Fruit fly (Drosophila melanogaster) whole organism, prepupa: Measurements from ENCODE around the gene Drsl1.

Source experiments
- CG11294 ChIP-seq: fragments of 200-800 bp; sonication (Bioruptor generic); IDR thresholded peaks from 2 replicates; pipeline ENCODE4 v1.3.6; 2022; ENCODE audit warnings: missing biosample characterization, missing genetic modification characterization
- CG15336 ChIP-seq: fragments of 200-800 bp; sonication (Bioruptor generic); IDR thresholded peaks from 2 replicates; pipeline ENCODE4 v1.3.6; 2022; ENCODE audit warnings: missing biosample characterization, missing genetic modification characterization
- CG1621 ChIP-seq: fragments of 200-800 bp; sonication (Bioruptor generic); optimal IDR thresholded peaks from 3 replicates; lab custom pipeline; 2018; ENCODE audit warnings: missing biosample characterization, mild to moderate bottlenecking, missing genetic modification characterization
- CG16779 ChIP-seq: fragments of 200-800 bp; sonication (Bioruptor generic); optimal IDR thresholded peaks from 3 replicates; lab custom pipeline; 2017; ENCODE audit warnings: missing biosample characterization, mild to moderate bottlenecking, missing genetic modification characterization
- CG3032 ChIP-seq: fragments of 200-800 bp; optimal IDR thresholded peaks from 2 replicates; lab custom pipeline; 2019; ENCODE audit warnings: missing biosample characterization, mild to moderate bottlenecking, missing genetic modification characterization, moderate library complexity
- CG32006 ChIP-seq: fragments of 200-800 bp; sonication (Bioruptor generic); optimal IDR thresholded peaks from 3 replicates; lab custom pipeline; 2017; ENCODE audit warnings: missing biosample characterization, mild to moderate bottlenecking, missing genetic modification characterization
- CG34406 ChIP-seq: fragments of 200-800 bp; sonication (Bioruptor generic); optimal IDR thresholded peaks from 3 replicates; lab custom pipeline; 2016; ENCODE audit warnings: missing biosample characterization, missing genetic modification characterization
- CG3919 ChIP-seq: fragments of 200-800 bp; sonication (Bioruptor generic); optimal IDR thresholded peaks from 3 replicates; lab custom pipeline; 2016; ENCODE audit warnings: missing biosample characterization, missing genetic modification characterization
- CG4318 ChIP-seq: fragments of 200-800 bp; sonication (Bioruptor generic); optimal IDR thresholded peaks from 3 replicates; lab custom pipeline; 2017; ENCODE audit warnings: missing biosample characterization, mild to moderate bottlenecking, missing genetic modification characterization
- CG6163 ChIP-seq: fragments of 200-800 bp; sonication (Bioruptor generic); IDR thresholded peaks from 3 replicates; pipeline ENCODE4 v1.3.6; 2022; ENCODE audit warnings: missing biosample characterization, missing genetic modification characterization
- CG8319 ChIP-seq: fragments of 200-800 bp; sonication (Bioruptor generic); optimal IDR thresholded peaks from 3 replicates; lab custom pipeline; 2016; ENCODE audit warnings: missing biosample characterization, missing genetic modification characterization
- CG8632 ChIP-seq: fragments of 200-800 bp; sonication (Bioruptor generic); optimal IDR thresholded peaks from 3 replicates; lab custom pipeline; 2016; ENCODE audit warnings: missing biosample characterization, missing genetic modification characterization
- CG9139 ChIP-seq: fragments of 200-800 bp; sonication (Bioruptor generic); optimal IDR thresholded peaks from 3 replicates; lab custom pipeline; 2017; ENCODE audit warnings: missing biosample characterization, mild to moderate bottlenecking, missing genetic modification characterization
- Eip78C ChIP-seq: fragments of 200-800 bp; sonication (Bioruptor generic); peaks from one replicate; lab custom pipeline; 2016; ENCODE audit warnings: missing biosample characterization, missing genetic modification characterization
- Hr38 ChIP-seq: sonication (Bioruptor generic); optimal IDR thresholded peaks from 2 replicates; lab custom pipeline; 2016; ENCODE audit warnings: missing biosample characterization, missing genetic modification characterization
- Hr4 ChIP-seq: fragments of 200-800 bp; sonication (Bioruptor generic); optimal IDR thresholded peaks from 3 replicates; lab custom pipeline; 2016; ENCODE audit warnings: missing biosample characterization, missing genetic modification characterization
- OdsH ChIP-seq: fragments of 200-800 bp; sonication (Bioruptor generic); optimal IDR thresholded peaks from 3 replicates; lab custom pipeline; 2016; ENCODE audit warnings: missing biosample characterization, missing genetic modification characterization
- Smox ChIP-seq: fragments of 200-800 bp; sonication (Bioruptor generic); optimal IDR thresholded peaks from 3 replicates; lab custom pipeline; 2016; ENCODE audit warnings: missing biosample characterization, missing genetic modification characterization
- Sox102F ChIP-seq: fragments of 200-800 bp; sonication (Bioruptor generic); optimal IDR thresholded peaks from 2 replicates; lab custom pipeline; 2016; ENCODE audit warnings: missing biosample characterization, mild to moderate bottlenecking, missing genetic modification characterization
- Sox14 ChIP-seq: fragments of 200-800 bp; sonication (Bioruptor generic); optimal IDR thresholded peaks from 3 replicates; lab custom pipeline; 2016; ENCODE audit warnings: missing biosample characterization, missing genetic modification characterization
- Sox15 ChIP-seq: fragments of 200-800 bp; sonication (Bioruptor generic); optimal IDR thresholded peaks from 3 replicates; lab custom pipeline; 2016; ENCODE audit warnings: missing biosample characterization, missing genetic modification characterization
- achi ChIP-seq: fragments of 200-800 bp; sonication (Bioruptor generic); optimal IDR thresholded peaks from 3 replicates; lab custom pipeline; 2016; ENCODE audit warnings: missing biosample characterization, missing genetic modification characterization
- cyc ChIP-seq: fragments of 200-800 bp; sonication (Bioruptor generic); optimal IDR thresholded peaks from 3 replicates; lab custom pipeline; 2016; ENCODE audit warnings: missing biosample characterization, missing genetic modification characterization
- dac ChIP-seq: fragments of 200-800 bp; sonication (Bioruptor generic); optimal IDR thresholded peaks from 2 replicates; lab custom pipeline; 2017; ENCODE audit warnings: missing biosample characterization, mild to moderate bottlenecking, missing genetic modification characterization
- eg ChIP-seq: fragments of 200-800 bp; sonication (Bioruptor generic); IDR thresholded peaks from 3 replicates; pipeline ENCODE4 v1.3.6; 2022; ENCODE audit warnings: missing biosample characterization, missing genetic modification characterization
- esn ChIP-seq: fragments of 200-800 bp; sonication (Bioruptor generic); optimal IDR thresholded peaks from 2 replicates; lab custom pipeline; 2016; ENCODE audit warnings: missing biosample characterization, mild to moderate bottlenecking, missing genetic modification characterization, moderate library complexity
- lz ChIP-seq: fragments of 200-800 bp; sonication (Bioruptor generic); optimal IDR thresholded peaks from 3 replicates; lab custom pipeline; 2016; ENCODE audit warnings: missing biosample characterization, missing genetic modification characterization
- net ChIP-seq: fragments of 200-800 bp; sonication (Bioruptor generic); optimal IDR thresholded peaks from 3 replicates; lab custom pipeline; 2016; ENCODE audit warnings: missing biosample characterization, missing genetic modification characterization
- spab ChIP-seq: fragments of 200-800 bp; sonication (Bioruptor generic); optimal IDR thresholded peaks from 2 replicates; lab custom pipeline; 2017; ENCODE audit warnings: missing biosample characterization, mild to moderate bottlenecking, missing genetic modification characterization, missing genetic modification reagents
- ss ChIP-seq, 2 experiments: fragments of 200-800 bp; sonication (Bioruptor generic); optimal IDR thresholded peaks; 2 replicates in 1 of 2; 3 replicates in 1 of 2; lab custom pipeline; 2017 to 2018; ENCODE audit warnings: mild to moderate bottlenecking in 2 of 2, missing biosample characterization in 2 of 2, missing genetic modification characterization in 2 of 2, moderate library complexity in 1 of 2
- svp ChIP-seq: fragments of 200-800 bp; sonication (Bioruptor generic); peaks from one replicate; lab custom pipeline; 2016; ENCODE audit warnings: missing biosample characterization, missing genetic modification characterization
- topi ChIP-seq: fragments of 200-800 bp; sonication (Bioruptor generic); optimal IDR thresholded peaks from 3 replicates; lab custom pipeline; 2016; ENCODE audit warnings: missing biosample characterization, missing genetic modification characterization

Drsl1 gene

DNA sequence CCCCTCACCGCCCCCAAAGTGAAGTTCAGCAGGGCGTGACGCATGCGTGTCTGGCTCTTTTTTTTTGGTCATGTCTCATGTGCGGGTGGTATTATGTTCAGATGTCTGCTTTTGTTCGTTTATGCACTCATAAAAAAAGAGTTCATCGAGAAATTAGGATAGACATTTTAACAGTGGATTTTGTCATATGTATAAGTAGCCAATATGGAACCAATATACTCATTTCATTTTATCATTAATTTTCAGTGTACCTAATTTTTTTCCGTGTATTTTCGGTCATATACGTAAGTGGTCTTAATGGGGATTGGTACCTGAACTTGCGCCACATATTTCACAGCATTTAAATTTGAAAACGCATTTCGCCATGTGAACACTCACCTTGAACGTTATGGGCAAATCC is 35.2 kb downstream of the Drsl1 start (continued):
- peak; percentile 66 for TF ChIP-seq CG15336
- no peak for TF ChIP-seq CG16779
- peak; percentile 77 for TF ChIP-seq topi
- TF ChIP-seq Hr4 (GFP tag; lab: Kevin White, UChicago), result peak; percentile 53
- no peak for TF ChIP-seq CG4318
- peak; percentile 84 for TF ChIP-seq svp (GFP tag; lab: Kevin White, UChicago)
- TF ChIP-seq CG34406 (GFP tag; lab: Kevin White, UChicago), result peak; percentile 47
- peak; percentile 50 for TF ChIP-seq Smox (GFP tag; lab: Kevin White, UChicago)
- no peak for TF ChIP-seq CG8632
- TF ChIP-seq CG3919 (GFP tag; lab: Kevin White, UChicago), result peak; percentile 64
- TF ChIP-seq CG6163, result no peak
- no peak for TF ChIP-seq CG8319
- TF ChIP-seq CG9139 (GFP tag; lab: Kevin White, UChicago), result no peak
- no peak for TF ChIP-seq spab
- peak; percentile 71 for TF ChIP-seq esn
- TF ChIP-seq net, result peak; percentile 34
- peak; percentile 37 for TF ChIP-seq achi

DNA sequence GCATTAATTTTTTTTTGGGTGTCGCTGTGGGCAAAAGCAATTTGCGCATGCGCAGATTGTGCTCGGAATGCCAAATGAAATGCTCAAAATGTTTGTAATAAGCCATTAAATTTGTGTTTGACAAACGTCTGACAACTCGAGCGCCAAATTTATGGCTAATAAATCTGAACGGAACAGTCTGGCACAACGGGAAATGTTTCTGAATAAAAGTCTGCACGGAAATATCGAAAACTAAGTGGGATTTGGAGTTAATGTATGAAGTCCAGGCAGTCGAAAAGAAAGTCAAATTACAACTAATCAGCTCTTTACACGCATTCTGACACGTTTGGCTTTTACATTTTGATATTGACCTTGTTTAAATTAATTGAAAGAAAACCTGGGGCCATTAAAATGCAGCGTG is 44.4 kb downstream of the Drsl1 start, which contains the start of gene CG12009:
TSS of gene CG12009 (plus strand) at position 301 of the 400 bp plus-strand sequence.
- TF ChIP-seq lz (no peak), CG3032 (tag; lab: Kevin White, UChicago) (no peak), CG9139 (GFP tag; lab: Kevin White, UChicago) (no peak), Sox102F (GFP tag; lab: Kevin White, UChicago) (no peak), OdsH (GFP tag; lab: Kevin White, UChicago) (no peak), CG11294 (no peak), CG32006 (GFP tag; lab: Kevin White, UChicago) (no peak), CG3919 (GFP tag; lab: Kevin White, UChicago) (no peak), cyc (no peak), Hr38 (GFP tag; lab: Kevin White, UChicago) (no peak), dac (GFP tag; lab: Kevin White, UChicago) (no peak), CG4318 (no peak), CG8632 (no peak), Sox14 (GFP tag; lab: Kevin White, UChicago) (no peak), eg (GFP tag; lab: Robert Waterston, UW) (no peak)

DNA sequence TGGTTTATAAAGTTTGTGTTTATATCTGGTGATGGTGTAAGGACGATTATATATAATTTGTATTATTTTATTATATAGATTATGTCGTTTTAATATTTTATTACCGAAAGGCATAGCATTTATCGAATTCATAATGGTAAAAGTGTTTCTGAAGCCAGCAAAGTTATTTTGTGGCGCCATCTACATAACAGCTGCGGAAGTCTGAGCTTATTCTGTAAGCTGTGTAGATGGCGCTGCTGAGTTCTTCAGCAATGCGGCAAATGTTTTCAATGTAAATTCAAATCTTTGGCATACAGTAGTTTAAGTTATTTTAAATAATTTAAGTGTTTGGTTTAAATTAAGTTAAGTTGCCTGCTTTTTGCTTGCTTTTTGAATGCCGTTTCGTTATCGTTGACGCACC is 47.2 kb downstream of the Drsl1 start:
- no peak for TF ChIP-seq CG1621 (tag; lab: Kevin White, UChicago)
- peak; percentile 28 for TF ChIP-seq CG3919 (GFP tag; lab: Kevin White, UChicago)
- no peak for TF ChIP-seq Sox15
- TF ChIP-seq ss (GFP tag; optimal IDR thresholded peaks at IDR 0.05; lab: Kevin White, UChicago), result no peak
- peak; percentile 5 for TF ChIP-seq svp (GFP tag; lab: Kevin White, UChicago)
- TF ChIP-seq Eip78C, result peak; percentile 48
- peak; percentile 24 for TF ChIP-seq cyc
